Fruit fly (Drosophila melanogaster): ENCODE measurements around the gene CG42537.

Gene CG42537

DNA sequence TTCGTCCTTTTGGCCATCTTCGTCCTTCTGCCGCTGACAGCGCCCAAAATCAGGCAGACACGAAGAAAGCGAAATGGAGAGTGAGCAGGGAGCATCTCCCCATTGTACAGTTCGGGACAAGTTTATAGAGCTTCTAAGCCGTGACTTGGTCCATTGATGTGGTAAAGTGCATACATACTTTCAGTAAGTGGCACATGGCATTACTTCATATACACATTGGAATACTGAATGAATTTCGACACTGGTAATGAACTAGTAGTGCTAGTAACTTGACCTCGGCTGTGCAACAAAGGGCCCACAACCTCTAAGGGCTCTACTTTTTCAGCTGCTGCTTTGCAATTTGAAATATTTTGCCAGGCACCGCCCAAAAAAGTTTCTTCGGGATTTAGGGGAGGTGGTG, 38.6 kb downstream of the CG42537 start (continued):
- TF ChIP-seq pan (optimal IDR thresholded peaks at IDR 0.05) (no peak), pan (GFP tag; optimal IDR thresholded peaks at IDR 0.05 in 1 of 2, IDR thresholded peaks at IDR 0.05 in 1 of 2) (peak in 1 of 2 experiments; percentile 86), ERR (GFP tag; optimal IDR thresholded peaks at IDR 0.05) (peak; percentile 70), CG8281 (tag; optimal IDR thresholded peaks at IDR 0.05) (peak; percentile 6), CG43689 (GFP tag; IDR thresholded peaks at IDR 0.05) (no peak), sug (tag; optimal IDR thresholded peaks at IDR 0.05) (peak; percentile 45), C15 (GFP tag; IDR thresholded peaks at IDR 0.05) (peak; percentile 66; the same call in 1 of the 3 replicates), CG17568 (GFP tag; optimal IDR thresholded peaks at IDR 0.05) (peak; percentile 38), Opbp (GFP tag; IDR thresholded peaks at IDR 0.05; ENCODE audit: partially characterized antibody) (no peak), insv (GFP tag; optimal IDR thresholded peaks at IDR 0.05) (no peak), CG34376 (GFP tag; optimal IDR thresholded peaks at IDR 0.05) (peak; percentile 72), slbo (GFP tag; IDR thresholded peaks at IDR 0.05) (peak; percentile 90), Scr (GFP tag; IDR thresholded peaks at IDR 0.05; ENCODE audit: partially characterized antibody) (no peak), en (GFP tag; optimal IDR thresholded peaks at IDR 0.05) (peak; percentile 30), CG9817 (tag; optimal IDR thresholded peaks at IDR 0.05) (peak; percentile 75), vfl (GFP tag; optimal IDR thresholded peaks at IDR 0.05) (peak; percentile 42), CG5953 (GFP tag; IDR thresholded peaks at IDR 0.05) (peak; percentile 75), CG9215 (GFP tag; IDR thresholded peaks at IDR 0.05) (peak; percentile 72), Doc3 (GFP tag; IDR thresholded peaks at IDR 0.05; ENCODE audit: partially characterized antibody) (no peak), CG10274 (GFP tag; optimal IDR thresholded peaks at IDR 0.05) (peak; percentile 36), CG17186 (GFP tag; optimal IDR thresholded peaks at IDR 0.05) (no peak), Antp (GFP tag; optimal IDR thresholded peaks at IDR 0.05) (peak; percentile 83), tna (GFP tag; IDR thresholded peaks at IDR 0.05; ENCODE audit: partially characterized antibody) (no peak), Nf-YB (GFP tag; optimal IDR thresholded peaks at IDR 0.05) (peak; percentile 33), onecut (GFP tag; IDR thresholded peaks at IDR 0.05) (peak; percentile 75), nmo (GFP tag; optimal IDR thresholded peaks at IDR 0.05) (peak; percentile 61), CG16863 (GFP tag; optimal IDR thresholded peaks at IDR 0.05) (peak; percentile 48), eyg (GFP tag; optimal IDR thresholded peaks at IDR 0.05) (peak; percentile 72), ftz-f1 (GFP tag; optimal IDR thresholded peaks at IDR 0.05) (no peak), CG8765 (GFP tag; IDR thresholded peaks at IDR 0.05) (peak; percentile 70; the same call in 1 of the 2 replicates), org-1 (GFP tag; optimal IDR thresholded peaks at IDR 0.05) (peak; percentile 79), dm (GFP tag; optimal IDR thresholded peaks at IDR 0.05) (peak; percentile 17), nom (GFP tag; optimal IDR thresholded peaks at IDR 0.05) (no peak), CG11504 (tag; optimal IDR thresholded peaks at IDR 0.05) (peak; percentile 78), Meics (GFP tag; optimal IDR thresholded peaks at IDR 0.05) (peak; percentile 89), lov (optimal IDR thresholded peaks at IDR 0.05) (no peak), lov (GFP tag; IDR thresholded peaks at IDR 0.05) (peak; percentile 71; the same call in 1 of the 3 replicates), CG31388 (GFP tag; optimal IDR thresholded peaks at IDR 0.05) (no peak), Dip3 (GFP tag; optimal IDR thresholded peaks at IDR 0.05) (peak; percentile 73), cg (GFP tag; optimal IDR thresholded peaks at IDR 0.05) (no peak), Lhr (GFP tag; optimal IDR thresholded peaks at IDR 0.05) (no peak), CG4404 (GFP tag; IDR thresholded peaks at IDR 0.05) (no peak), CG14050 (GFP tag; IDR thresholded peaks at IDR 0.05) (peak; percentile 56; the same call in 2 of the 3 replicates), z (GFP tag; IDR thresholded peaks at IDR 0.05) (0 out of 3 replicates have a peak, but pooled peaks have one; percentile 19), HmgZ (tag; optimal IDR thresholded peaks at IDR 0.05) (peak; percentile 77), BtbVII (GFP tag; optimal IDR thresholded peaks at IDR 0.05) (peak; percentile 74), peb (GFP tag; IDR thresholded peaks at IDR 0.05) (peak; percentile 54; the same call in 1 of the 2 replicates), cas (GFP tag; IDR thresholded peaks at IDR 0.05) (peak; percentile 33; the same call in 1 of the 2 replicates), CG11085 (GFP tag; IDR thresholded peaks at IDR 0.05) (no peak; the same call in 1 of the 2 replicates), salm (tag; optimal IDR thresholded peaks at IDR 0.05) (no peak), fu2 (GFP tag; optimal IDR thresholded peaks at IDR 0.05) (peak; percentile 41)

All from whole organism, embryonic.